Worm (Caenorhabditis elegans) whole organism, mixed stage, embryonic: ENCODE data around the gene ZC455.1.
A peak's percentile ranks its signal among the peaks of the same experiment; 100 is the strongest.

ENCODE experiments used
- M03D4.4 ChIP-seq: sonication (generic microtip); optimal IDR thresholded peaks from 2 replicates; lab custom pipeline; 2017; ENCODE audit warnings: mild to moderate bottlenecking, missing genetic modification characterization, missing compliant biosample characterization
- bed-3 ChIP-seq: fragments of 200-800 bp; sonication (Bioruptor generic); optimal IDR thresholded peaks from 3 replicates; lab custom pipeline; 2018; ENCODE audit warnings: mild to moderate bottlenecking, missing genetic modification characterization, moderate library complexity, missing compliant biosample characterization
- blmp-1 ChIP-seq: fragments of 150-350 bp; optimal IDR thresholded peaks from 2 replicates; lab custom pipeline; 2014; ENCODE audit warnings: missing biosample characterization, missing genetic modification characterization
- ceh-39 ChIP-seq: fragments of 150-350 bp; optimal IDR thresholded peaks from 2 replicates; lab custom pipeline; 2014; ENCODE audit warnings: missing biosample characterization, missing genetic modification characterization
- ceh-43 ChIP-seq: fragments of 200-800 bp; sonication (Bioruptor generic); optimal IDR thresholded peaks from 2 replicates; lab custom pipeline; 2018; ENCODE audit warnings: mild to moderate bottlenecking, missing genetic modification characterization, moderate library complexity, missing compliant biosample characterization
- ceh-83 ChIP-seq: fragments of 200-800 bp; sonication (Bioruptor generic); optimal IDR thresholded peaks from 2 replicates; lab custom pipeline; 2018; ENCODE audit warnings: mild to moderate bottlenecking, missing genetic modification characterization, missing compliant biosample characterization
- ces-1 ChIP-seq: fragments of 150-350 bp; optimal IDR thresholded peaks from 2 replicates; lab custom pipeline; 2014; ENCODE audit warnings: missing biosample characterization, missing genetic modification reagents, missing genetic modification characterization
- cnd-1 ChIP-seq: fragments of 200-800 bp; sonication (Bioruptor generic); optimal IDR thresholded peaks from 2 replicates; lab custom pipeline; 2018; ENCODE audit warnings: mild to moderate bottlenecking, missing genetic modification characterization, missing compliant biosample characterization
- drap-1 ChIP-seq: fragments of 200-800 bp; sonication (Bioruptor generic); optimal IDR thresholded peaks from 3 replicates; lab custom pipeline; 2018; ENCODE audit warnings: mild to moderate bottlenecking, missing genetic modification characterization, missing compliant biosample characterization
- elt-3 ChIP-seq: fragments of 150-350 bp; optimal IDR thresholded peaks from 2 replicates; lab custom pipeline; 2014; ENCODE audit warnings: missing biosample characterization, missing genetic modification characterization
- flh-1 ChIP-seq: fragments of 200-800 bp; sonication (Bioruptor generic); optimal IDR thresholded peaks from 2 replicates; lab custom pipeline; 2018; ENCODE audit warnings: mild to moderate bottlenecking, missing genetic modification characterization, moderate library complexity, missing compliant biosample characterization
- ham-2 ChIP-seq: fragments of 200-800 bp; sonication (Bioruptor generic); optimal IDR thresholded peaks from 2 replicates; lab custom pipeline; 2018; ENCODE audit warnings: mild to moderate bottlenecking, missing genetic modification characterization, missing compliant biosample characterization
- hlh-1 ChIP-seq: fragments of 150-350 bp; optimal IDR thresholded peaks from 2 replicates; lab custom pipeline; 2014; ENCODE audit warnings: missing biosample characterization, missing genetic modification reagents, missing genetic modification characterization
- lin-13 ChIP-seq: fragments of 150-350 bp; optimal IDR thresholded peaks from 2 replicates; lab custom pipeline; 2014; ENCODE audit warnings: missing biosample characterization, missing genetic modification characterization
- lsy-2 ChIP-seq: fragments of 150-350 bp; optimal IDR thresholded peaks from 2 replicates; lab custom pipeline; 2014; ENCODE audit warnings: missing biosample characterization, missing genetic modification characterization
- mab-5 ChIP-seq: fragments of 150-350 bp; optimal IDR thresholded peaks from 2 replicates; lab custom pipeline; 2014; ENCODE audit warnings: missing biosample characterization, missing genetic modification characterization
- mep-1 ChIP-seq: fragments of 150-350 bp; optimal IDR thresholded peaks from 2 replicates; lab custom pipeline; 2017; ENCODE audit warnings: missing biosample characterization, missing genetic modification reagents, missing genetic modification characterization, inconsistent platforms
- nhr-12 ChIP-seq: fragments of 150-350 bp; optimal IDR thresholded peaks from 2 replicates; lab custom pipeline; 2014; ENCODE audit warnings: missing biosample characterization, missing genetic modification characterization
- nhr-237 ChIP-seq: fragments of 150-350 bp; optimal IDR thresholded peaks from 2 replicates; lab custom pipeline; 2014; ENCODE audit warnings: missing biosample characterization, missing genetic modification characterization
- nhr-76 ChIP-seq: sonication (generic microtip); optimal IDR thresholded peaks from 2 replicates; lab custom pipeline; 2017; ENCODE audit warnings: missing biosample characterization, missing genetic modification characterization
- pha-4 ChIP-seq: fragments of 150-350 bp; optimal IDR thresholded peaks from 2 replicates; lab custom pipeline; 2018; ENCODE audit warnings: missing biosample characterization, missing genetic modification reagents, missing genetic modification characterization
- sem-2 ChIP-seq: fragments of 200-800 bp; sonication (Bioruptor generic); optimal IDR thresholded peaks from 2 replicates; lab custom pipeline; 2018; ENCODE audit warnings: mild to moderate bottlenecking, missing genetic modification characterization, missing compliant biosample characterization
- snpc-4 ChIP-seq: fragments of 150-350 bp; optimal IDR thresholded peaks from 2 replicates; lab custom pipeline; 2014; ENCODE audit warnings: missing biosample characterization, missing genetic modification characterization
- sptf-1 ChIP-seq: sonication (generic microtip); optimal IDR thresholded peaks from 2 replicates; lab custom pipeline; 2017; ENCODE audit warnings: mild to moderate bottlenecking, missing genetic modification characterization, moderate library complexity, missing compliant biosample characterization
- unc-120 ChIP-seq: sonication (generic microtip); optimal IDR thresholded peaks from 2 replicates; lab custom pipeline; 2017; ENCODE audit warnings: missing genetic modification characterization, missing compliant biosample characterization; ENCODE audit not compliant: poor library complexity, severe bottlenecking
- unc-39 ChIP-seq: fragments of 150-350 bp; optimal IDR thresholded peaks from 2 replicates; lab custom pipeline; 2014; ENCODE audit warnings: missing biosample characterization, missing genetic modification characterization
- unc-62 ChIP-seq: fragments of 150-350 bp; optimal IDR thresholded peaks from 2 replicates; lab custom pipeline; 2014; ENCODE audit warnings: missing biosample characterization, missing genetic modification reagents, missing genetic modification characterization
- zip-8 ChIP-seq: fragments of 150-350 bp; optimal IDR thresholded peaks from 2 replicates; lab custom pipeline; 2014; ENCODE audit warnings: missing biosample characterization, missing genetic modification characterization
- ztf-11 ChIP-seq: fragments of 150-350 bp; optimal IDR thresholded peaks from 2 replicates; lab custom pipeline; 2014; ENCODE audit warnings: missing biosample characterization, missing genetic modification characterization

Gene ZC455.1

DNA sequence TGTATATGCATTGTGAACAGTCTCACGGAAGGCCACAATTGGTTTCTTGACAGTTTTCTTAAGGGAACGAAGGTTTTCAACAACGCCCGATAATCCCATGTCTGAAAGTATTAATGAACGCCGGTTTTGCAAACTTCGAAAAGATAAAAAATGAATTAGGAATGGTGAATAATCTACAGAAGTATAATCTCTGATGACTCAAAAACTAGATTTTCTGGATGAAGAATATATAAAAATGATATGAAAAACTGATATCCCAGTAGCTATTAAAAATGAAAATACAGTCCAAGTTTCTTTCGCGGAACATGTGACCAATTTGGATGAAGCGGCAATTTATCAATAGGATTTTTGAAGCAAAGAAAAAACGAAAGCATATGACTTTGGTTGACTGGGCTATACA, 40.7 kb downstream of the ZC455.1 start, which contains the start of gene ZC443.3:
TSS of gene ZC443.3 (minus strand) at position 101 of the 400 bp plus-strand sequence.
- no peak for TF ChIP-seq pha-4 (tag; lab: Kevin White, UChicago)
- no peak for TF ChIP-seq elt-3 (tag; lab: Kevin White, UChicago)

DNA sequence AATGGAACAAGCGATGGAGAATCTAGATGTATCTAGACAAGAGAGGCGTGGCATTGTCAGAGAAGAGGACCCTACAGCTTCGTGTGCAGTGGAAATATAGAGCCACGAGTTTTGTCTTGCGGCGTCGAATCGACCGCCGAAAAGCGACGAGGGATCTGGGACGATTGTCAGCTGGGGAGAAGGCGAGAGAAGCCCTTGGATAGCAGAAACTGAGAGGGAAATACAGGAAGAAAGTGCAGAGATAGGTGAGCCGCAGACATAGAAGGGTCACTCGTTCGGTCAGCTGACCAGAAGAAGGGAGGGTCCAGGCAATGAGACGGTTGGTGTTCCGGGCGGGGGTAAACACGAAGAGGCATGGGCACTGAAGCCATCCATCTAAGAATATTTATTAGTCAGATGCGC, 41.2 kb downstream of the ZC455.1 start:
- TF ChIP-seq ztf-11 (peak; percentile 13), ces-1 (GFP tag; lab: Kevin White, UChicago) (peak; percentile 39), lsy-2 (tag; lab: Kevin White, UChicago) (peak; percentile 9), ceh-39 (tag; lab: Kevin White, UChicago) (no peak), hlh-1 (tag; lab: Kevin White, UChicago) (peak; percentile 82), unc-120 (peak; percentile 85), ham-2 (GFP tag; lab: Kevin White, UChicago) (peak; percentile 75), drap-1 (GFP tag; lab: Kevin White, UChicago) (peak; percentile 40), pha-4 (tag; lab: Kevin White, UChicago) (peak; percentile 69), mep-1 (tag; lab: Kevin White, UChicago) (no peak), unc-39 (tag; lab: Kevin White, UChicago) (no peak), ceh-43 (GFP tag; lab: Kevin White, UChicago) (no peak), sptf-1 (tag; lab: Kevin White, UChicago) (peak; percentile 47), unc-62 (GFP tag; lab: Kevin White, UChicago) (peak; percentile 55)

DNA sequence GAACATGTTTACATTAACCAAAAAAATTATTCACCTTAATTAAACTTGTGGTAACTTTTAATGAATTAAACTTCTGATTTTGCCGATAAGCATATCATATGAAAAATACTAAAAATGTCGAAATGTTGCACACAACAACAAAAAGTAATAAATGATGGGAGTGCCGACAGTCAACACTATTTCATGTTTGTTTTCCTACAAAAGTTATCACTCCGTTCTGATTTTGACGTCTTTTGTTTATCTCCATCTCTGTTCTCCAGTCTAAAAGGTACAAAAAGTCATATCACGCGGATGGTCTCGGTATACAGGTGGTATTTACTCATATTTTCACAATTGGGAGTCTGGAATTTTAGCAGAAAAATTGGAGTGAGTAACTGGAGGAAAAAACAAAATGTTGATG, 42.1 kb downstream of the ZC455.1 start:
- TF ChIP-seq ceh-83 (GFP tag; lab: Kevin White, UChicago) (no peak), nhr-76 (tag; lab: Kevin White, UChicago) (no peak), flh-1 (no peak), sem-2 (GFP tag; lab: Kevin White, UChicago) (no peak), lin-13 (no peak), elt-3 (tag; lab: Kevin White, UChicago) (no peak), bed-3 (GFP tag; lab: Kevin White, UChicago) (no peak), nhr-237 (tag; lab: Kevin White, UChicago) (no peak), cnd-1 (tag; lab: Kevin White, UChicago) (no peak), blmp-1 (no peak), snpc-4 (no peak), M03D4.4 (tag; lab: Kevin White, UChicago) (no peak), hlh-1 (tag; lab: Kevin White, UChicago) (no peak), mep-1 (tag; lab: Kevin White, UChicago) (no peak), ceh-43 (GFP tag; lab: Kevin White, UChicago) (no peak), nhr-12 (tag; lab: Kevin White, UChicago) (no peak), ceh-39 (tag; lab: Kevin White, UChicago) (no peak), mab-5 (no peak), pha-4 (tag; lab: Kevin White, UChicago) (no peak), ham-2 (GFP tag; lab: Kevin White, UChicago) (no peak)

DNA sequence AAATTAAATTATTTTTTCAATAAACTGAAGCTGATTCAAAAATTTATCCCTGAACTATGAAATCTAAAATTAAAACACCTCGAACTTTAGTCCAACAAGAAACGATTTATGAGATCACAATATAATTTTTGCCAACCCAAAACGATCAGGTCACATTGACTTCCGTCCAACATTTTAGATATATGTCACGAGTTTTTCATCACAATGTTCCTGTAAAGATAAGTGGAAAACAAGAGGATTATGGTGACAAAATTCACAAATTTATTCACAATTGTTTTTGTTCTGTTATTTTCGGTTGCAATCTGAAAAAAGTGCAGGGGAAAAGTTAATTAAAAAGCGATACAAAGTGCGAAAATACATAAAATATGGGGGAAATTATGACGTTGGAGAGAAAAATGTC, 43.4 kb downstream of the ZC455.1 start:
- TF ChIP-seq hlh-1 (tag; lab: Kevin White, UChicago): no peak

DNA sequence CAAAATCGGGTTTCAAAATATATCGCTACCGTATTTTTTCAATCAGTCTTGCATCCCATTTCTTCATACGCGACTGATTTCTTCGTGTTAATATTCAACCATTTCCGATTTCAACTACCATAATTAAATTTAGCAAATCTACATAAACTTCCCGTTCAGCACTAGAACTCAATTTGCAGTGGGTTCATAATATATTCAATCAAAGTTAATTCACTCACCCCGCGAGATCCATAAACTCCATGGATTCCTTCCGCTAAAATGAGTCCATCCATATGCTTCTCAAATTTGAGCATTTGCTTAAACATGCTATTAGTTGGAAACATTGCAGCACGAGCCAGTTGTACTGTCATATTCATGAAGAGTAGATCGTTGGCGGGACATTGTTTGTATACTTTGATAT, 45.2 kb downstream of the ZC455.1 start:
- peak; percentile 96 for TF ChIP-seq ces-1 (GFP tag; lab: Kevin White, UChicago)
- TF ChIP-seq ztf-11: no peak

DNA sequence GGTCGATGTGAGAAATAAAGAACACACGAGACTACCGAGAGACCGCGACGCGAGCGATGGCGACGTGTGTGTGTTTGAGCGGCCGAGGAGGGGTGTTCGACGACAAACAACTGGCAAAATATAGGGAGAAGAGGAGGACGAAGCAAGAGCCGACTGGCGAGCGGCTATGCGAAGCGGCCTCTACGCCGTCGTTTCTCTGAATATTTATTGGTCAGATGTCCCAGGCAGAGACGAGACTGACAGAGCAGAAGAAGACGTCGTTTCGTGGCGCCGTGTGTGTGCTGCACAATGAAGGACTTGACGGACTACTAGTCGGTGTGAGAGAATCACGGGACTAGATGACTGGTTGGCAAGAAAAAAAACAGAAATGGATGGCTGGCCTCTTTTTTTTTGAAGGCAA, 45.8 kb downstream of the ZC455.1 start:
- TF ChIP-seq ham-2 (GFP tag; lab: Kevin White, UChicago): peak; percentile 20
- TF ChIP-seq zip-8 (tag; lab: Kevin White, UChicago): no peak
- TF ChIP-seq, all 35 proteins: peak for 1
